Worm (Caenorhabditis elegans): ENCODE measurements around the gene M04D8.5.

ce11 chrIII:10078151-10078550 lies 45.0 kb upstream of the M04D8.5 start, which contains the start of gene T16G12.9:
- TF ChIP-seq dmd-4 (tag; optimal IDR thresholded peaks at IDR 0.05) (no peak), skn-1 (tag; optimal IDR thresholded peaks at IDR 0.05) (no peak), aly-2 (tag; optimal IDR thresholded peaks at IDR 0.05) (no peak)

Measured in whole organism, L2 larva.